Fruit fly (Drosophila melanogaster): ENCODE data around the gene ghi.

DNA sequence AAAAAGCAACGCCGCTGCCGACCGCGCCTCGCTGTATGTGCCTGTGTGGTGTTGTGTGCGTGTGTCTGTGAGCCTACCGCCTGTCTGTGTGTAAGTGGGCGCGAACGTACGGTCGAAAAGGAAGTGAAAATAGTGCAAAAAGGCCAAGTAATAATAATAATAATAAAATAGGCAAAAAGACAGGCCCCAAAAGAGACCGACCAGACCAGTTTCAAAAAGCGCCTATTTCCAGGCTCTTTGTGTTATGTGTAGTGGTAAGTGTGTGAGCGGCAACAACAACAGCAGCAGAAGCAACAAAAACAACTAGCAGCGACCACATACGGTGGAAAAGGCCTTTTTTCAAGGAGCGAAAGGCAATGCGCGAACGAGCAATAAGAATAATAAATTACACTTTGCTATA, 11.1 kb downstream of the ghi start:
- TF ChIP-seq tj (GFP tag; optimal IDR thresholded peaks at IDR 0.05) (no peak), kay (GFP tag; ENCODE audit: borderline replicate concordance) (no peak), CG11617 (GFP tag; optimal IDR thresholded peaks at IDR 0.05) (no peak), CG14711 (tag; optimal IDR thresholded peaks at IDR 0.05) (no peak), ovo (GFP tag; optimal IDR thresholded peaks at IDR 0.05) (no peak), CG7101 (tag; optimal IDR thresholded peaks at IDR 0.05) (no peak), Mnt (GFP tag; optimal IDR thresholded peaks at IDR 0.05) (no peak), pad (GFP tag; optimal IDR thresholded peaks at IDR 0.05) (no peak), bab1 (GFP tag; optimal IDR thresholded peaks at IDR 0.05) (no peak)
